Worm (Caenorhabditis elegans): ENCODE data around the gene sre-39.

- no peak for TF ChIP-seq elt-1 (tag; optimal IDR thresholded peaks at IDR 0.05)
- TF ChIP-seq egl-27 (tag; optimal IDR thresholded peaks at IDR 0.05), result no peak
- TF ChIP-seq jun-1 (tag; optimal IDR thresholded peaks at IDR 0.05), result no peak
- no peak for TF ChIP-seq lin-15B (tag; optimal IDR thresholded peaks at IDR 0.05)
Measured at ce11 chrII:4667572-4667971, 19.5 kb upstream of the sre-39 start, which contains the start of gene fut-5.

Measured in whole organism, L3 larva.